Worm (Caenorhabditis elegans) whole organism, midembryonic: ENCODE results near the gene R10E8.5.

Experiments
- T22C8.4 ChIP-seq: fragments of 200-800 bp; sonication (Bioruptor generic); IDR thresholded peaks from 2 replicates; pipeline ENCODE4 v1.3.6; 2022; ENCODE audit warnings: missing genetic modification characterization, missing compliant biosample characterization
- cog-1 ChIP-seq: sonication (generic microtip); optimal IDR thresholded peaks from 2 replicates; lab custom pipeline; 2016; ENCODE audit warnings: missing genetic modification characterization, missing compliant biosample characterization
- flt-1 ChIP-seq: fragments of 200-800 bp; sonication (Bioruptor generic); IDR thresholded peaks from 2 replicates; pipeline ENCODE4 v1.3.6; 2022; ENCODE audit warnings: missing genetic modification characterization, missing compliant biosample characterization
- klf-2 ChIP-seq: fragments of 200-800 bp; sonication (Bioruptor generic); conservative IDR thresholded peaks from 2 replicates; pipeline ENCODE4 v1.3.6; 2022; ENCODE audit warnings: missing genetic modification reagents, missing genetic modification characterization, missing compliant biosample characterization
- med-1 ChIP-seq: sonication (generic microtip); optimal IDR thresholded peaks from 2 replicates; lab custom pipeline; 2017; ENCODE audit warnings: missing genetic modification characterization, mild to moderate bottlenecking, missing compliant biosample characterization, antibody characterized with exemption, missing genetic modification reagents; ENCODE audit not compliant: insufficient read depth
- tab-1 ChIP-seq: fragments of 200-800 bp; sonication (Bioruptor generic); IDR thresholded peaks from 2 replicates; pipeline ENCODE4 v1.3.6; 2022; ENCODE audit warnings: missing genetic modification characterization, missing compliant biosample characterization
- ztf-23 ChIP-seq: fragments of 200-800 bp; sonication (Bioruptor generic); IDR thresholded peaks from 2 replicates; pipeline ENCODE4 v1.3.6; 2022; ENCODE audit warnings: missing genetic modification reagents, missing genetic modification characterization, missing compliant biosample characterization
- ztf-29 ChIP-seq: fragments of 200-800 bp; sonication (Bioruptor generic); IDR thresholded peaks from 2 replicates; pipeline ENCODE4 v1.3.6; 2022; ENCODE audit warnings: missing genetic modification reagents, missing genetic modification characterization, missing compliant biosample characterization

DNA sequence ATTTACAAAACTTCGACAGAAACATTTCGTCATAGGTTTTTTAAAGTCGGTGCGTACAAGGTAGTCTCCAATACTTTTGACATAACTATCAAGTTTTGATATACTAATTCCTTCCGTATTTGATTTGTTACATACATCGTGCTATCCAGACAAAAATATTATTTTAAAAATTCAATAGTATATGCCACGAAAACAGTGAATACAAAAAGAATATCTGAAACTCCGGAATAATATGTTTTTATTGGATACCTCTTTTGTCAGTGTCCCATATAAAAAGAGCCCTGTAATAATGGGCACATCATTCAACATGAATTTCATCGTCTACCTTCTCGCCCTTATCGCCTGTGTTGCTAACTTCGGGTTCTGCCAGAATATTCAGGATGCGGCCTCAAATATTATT lies 37.7 kb downstream of the R10E8.5 start, which contains the start of gene Y51A2A.12:
- TF ChIP-seq ztf-23 (GFP tag; lab: Robert Waterston, UW) = no peak
- no peak for TF ChIP-seq flt-1 (GFP tag; lab: Robert Waterston, UW)
- TF ChIP-seq T22C8.4 (GFP tag; lab: Robert Waterston, UW) = no peak
- no peak for TF ChIP-seq klf-2 (GFP tag; lab: Robert Waterston, UW)
- no peak for TF ChIP-seq med-1 (GFP tag; lab: Kevin White, UChicago)
- no peak for TF ChIP-seq cog-1
- TF ChIP-seq ztf-29 (GFP tag; lab: Robert Waterston, UW) = no peak
- TF ChIP-seq tab-1 = no peak
